Fruit fly (Drosophila melanogaster) whole organism, embryonic: ENCODE data around the gene COX7B.
A peak's percentile ranks its signal among the peaks of the same experiment; 100 is the strongest.

Source experiments
- Antp ChIP-seq: fragments of 200-800 bp; sonication (Bioruptor generic); optimal IDR thresholded peaks from 3 replicates; lab custom pipeline; 2016; ENCODE audit warnings: missing biosample characterization, missing genetic modification characterization
- Bteb2 ChIP-seq: fragments of 200-800 bp; sonication (Bioruptor generic); optimal IDR thresholded peaks from 2 replicates; lab custom pipeline; 2016; ENCODE audit warnings: missing biosample characterization, missing genetic modification characterization
- CG12071 ChIP-seq: fragments of 200-800 bp; sonication (Bioruptor generic); optimal IDR thresholded peaks from 3 replicates; lab custom pipeline; 2018; ENCODE audit warnings: missing biosample characterization, mild to moderate bottlenecking, missing genetic modification characterization
- CG1233 ChIP-seq: fragments of 200-800 bp; sonication (Bioruptor generic); optimal IDR thresholded peaks from 4 replicates; lab custom pipeline; 2018; ENCODE audit warnings: missing biosample characterization, mild to moderate bottlenecking, missing genetic modification characterization
- CG12659 ChIP-seq: fragments of 200-800 bp; sonication (Bioruptor generic); optimal IDR thresholded peaks from 3 replicates; lab custom pipeline; 2017; ENCODE audit warnings: mild to moderate bottlenecking, missing biosample characterization, missing genetic modification reagents, missing genetic modification characterization
- CG17328 ChIP-seq: fragments of 200-800 bp; sonication (Bioruptor generic); IDR thresholded peaks from 2 replicates; pipeline ENCODE4 v1.3.6; 2022; ENCODE audit warnings: missing biosample characterization, missing genetic modification characterization
- CG17361 ChIP-seq: fragments of 200-800 bp; sonication (Bioruptor generic); IDR thresholded peaks from 3 replicates; pipeline ENCODE4 v1.3.6; 2022; ENCODE audit warnings: missing biosample characterization, missing genetic modification characterization
- CG2678 ChIP-seq: fragments of 200-800 bp; sonication (Bioruptor generic); optimal IDR thresholded peaks from 3 replicates; lab custom pipeline; 2019; ENCODE audit warnings: missing biosample characterization, mild to moderate bottlenecking, missing genetic modification characterization, moderate library complexity
- CG33213 ChIP-seq: fragments of 200-800 bp; sonication (Bioruptor generic); optimal IDR thresholded peaks from 3 replicates; lab custom pipeline; 2016; ENCODE audit warnings: missing biosample characterization, missing genetic modification characterization
- CG33557 ChIP-seq: fragments of 200-800 bp; sonication (Bioruptor generic); optimal IDR thresholded peaks from 2 replicates; lab custom pipeline; 2019; ENCODE audit warnings: missing biosample characterization, mild to moderate bottlenecking, missing genetic modification characterization, moderate library complexity
- CG4854 ChIP-seq: fragments of 200-800 bp; sonication (Bioruptor generic); optimal IDR thresholded peaks from 2 replicates; lab custom pipeline; 2016; ENCODE audit warnings: missing biosample characterization, missing genetic modification characterization, inconsistent platforms
- CG7987 ChIP-seq: fragments of 200-800 bp; sonication (Bioruptor generic); optimal IDR thresholded peaks from 2 replicates; lab custom pipeline; 2018; ENCODE audit warnings: missing biosample characterization, mild to moderate bottlenecking, missing genetic modification characterization, moderate library complexity
- CG8359 ChIP-seq: fragments of 200-800 bp; sonication (Bioruptor generic); optimal IDR thresholded peaks from 2 replicates; lab custom pipeline; 2017; ENCODE audit warnings: missing biosample characterization, mild to moderate bottlenecking, missing genetic modification characterization, borderline replicate concordance
- CoRest ChIP-seq: fragments of 200-800 bp; sonication (Bioruptor generic); optimal IDR thresholded peaks from 3 replicates; lab custom pipeline; 2018; ENCODE audit warnings: missing biosample characterization, mild to moderate bottlenecking, missing genetic modification characterization, moderate library complexity
- Dbx ChIP-seq: fragments of 200-800 bp; sonication (Bioruptor generic); IDR thresholded peaks from 3 replicates; pipeline ENCODE4 v1.3.6; 2022; ENCODE audit warnings: missing biosample characterization, missing genetic modification characterization
- Doc2 ChIP-seq: fragments of 200-800 bp; sonication (Bioruptor generic); IDR thresholded peaks from 2 replicates; pipeline ENCODE4 v1.3.6; 2022; ENCODE audit warnings: missing biosample characterization, missing genetic modification characterization
- ERR ChIP-seq: fragments of 200-800 bp; sonication (Bioruptor generic); optimal IDR thresholded peaks from 2 replicates; lab custom pipeline; 2016; ENCODE audit warnings: missing biosample characterization, missing genetic modification characterization
- Ets65A ChIP-seq: fragments of 200-800 bp; sonication (Bioruptor generic); peaks from one replicate; lab custom pipeline; 2016; ENCODE audit warnings: missing biosample characterization, missing genetic modification characterization
- Gsc ChIP-seq: fragments of 200-800 bp; sonication (Bioruptor generic); IDR thresholded peaks from 2 replicates; pipeline ENCODE4 v1.3.6; 2022; ENCODE audit warnings: missing biosample characterization, missing genetic modification characterization
- Kr ChIP-seq: fragments of 200-800 bp; sonication (Bioruptor generic); optimal IDR thresholded peaks from 2 replicates; lab custom pipeline; 2017; ENCODE audit warnings: missing biosample characterization, mild to moderate bottlenecking, missing genetic modification characterization
- Stat92E ChIP-seq, 3 experiments: fragments of >200 bp in 2 of 3; fragments of 200-800 bp in 1 of 3; sonication (Bioruptor generic) in 1 of 3; optimal IDR thresholded peaks; 2 replicates each; lab custom pipeline; 2017 to 2019; ENCODE audit warnings: missing biosample characterization in 3 of 3, missing genetic modification characterization in 3 of 3, mild to moderate bottlenecking in 1 of 3, moderate library complexity in 1 of 3
- Usf ChIP-seq: fragments of 200-800 bp; sonication (Bioruptor generic); optimal IDR thresholded peaks from 2 replicates; lab custom pipeline; 2017; ENCODE audit warnings: missing genotype, missing biosample characterization, missing genetic modification characterization
- Vsx1 ChIP-seq: fragments of 200-800 bp; sonication (Bioruptor generic); optimal IDR thresholded peaks from 2 replicates; lab custom pipeline; 2017; ENCODE audit warnings: missing biosample characterization, mild to moderate bottlenecking, missing genetic modification characterization, missing genetic modification reagents
- Xrp1 ChIP-seq: fragments of 200-800 bp; sonication (Bioruptor generic); IDR thresholded peaks from 2 replicates; pipeline ENCODE4 v1.3.6; 2022; ENCODE audit warnings: missing biosample characterization, missing genetic modification characterization
- bbx ChIP-seq: fragments of 200-800 bp; sonication (Bioruptor generic); IDR thresholded peaks from 2 replicates; pipeline ENCODE4 v1.3.6; 2022; ENCODE audit warnings: missing biosample characterization, missing genetic modification characterization; ENCODE audit not compliant: partially characterized antibody
- bcd ChIP-seq: fragments of 200-800 bp; sonication (Bioruptor generic); optimal IDR thresholded peaks from 2 replicates; lab custom pipeline; 2017; ENCODE audit warnings: missing biosample characterization, mild to moderate bottlenecking, missing genetic modification characterization
- chinmo ChIP-seq: fragments of 200-800 bp; sonication (Bioruptor generic); IDR thresholded peaks from 4 replicates; pipeline ENCODE4 v1.3.6; 2022; ENCODE audit warnings: missing biosample characterization, missing genetic modification characterization; ENCODE audit not compliant: partially characterized antibody
- corto ChIP-seq: fragments of 200-800 bp; sonication (Bioruptor generic); optimal IDR thresholded peaks from 2 replicates; lab custom pipeline; 2016; ENCODE audit warnings: missing biosample characterization, mild to moderate bottlenecking, missing genetic modification characterization, moderate library complexity
- crc ChIP-seq: fragments of 200-800 bp; sonication (Bioruptor generic); optimal IDR thresholded peaks from 2 replicates; lab custom pipeline; 2016; ENCODE audit warnings: missing biosample characterization, missing genetic modification characterization
- crp ChIP-seq, 2 experiments: fragments of 200-800 bp; sonication (Bioruptor generic); optimal IDR thresholded peaks; 2 replicates in 1 of 2; 3 replicates in 1 of 2; lab custom pipeline; 2017; ENCODE audit warnings: missing biosample characterization in 2 of 2, missing genetic modification characterization in 2 of 2, mild to moderate bottlenecking in 1 of 2, moderate library complexity in 1 of 2
- dm ChIP-seq: fragments of 200-800 bp; sonication (Bioruptor generic); optimal IDR thresholded peaks from 3 replicates; lab custom pipeline; 2016; ENCODE audit warnings: missing biosample characterization, missing genetic modification characterization
- dysf ChIP-seq: fragments of 200-800 bp; sonication (Bioruptor generic); IDR thresholded peaks from 3 replicates; pipeline ENCODE4 v1.3.6; 2022; ENCODE audit warnings: missing biosample characterization, missing genetic modification characterization
- eve ChIP-seq, 2 experiments: fragments of >200 bp; optimal IDR thresholded peaks; 2 replicates each; lab custom pipeline; 2017; ENCODE audit warnings: missing biosample characterization in 2 of 2, missing genetic modification characterization in 2 of 2
- ind ChIP-seq: fragments of 200-800 bp; sonication (Bioruptor generic); optimal IDR thresholded peaks from 3 replicates; lab custom pipeline; 2016; ENCODE audit warnings: missing biosample characterization, missing genetic modification characterization
- kni ChIP-seq: fragments of 200-800 bp; sonication (Bioruptor generic); optimal IDR thresholded peaks from 3 replicates; lab custom pipeline; 2017; ENCODE audit warnings: mild to moderate bottlenecking, missing biosample characterization, missing genetic modification reagents, missing genetic modification characterization
- lab ChIP-seq: fragments of 200-800 bp; sonication (Bioruptor generic); optimal IDR thresholded peaks from 3 replicates; lab custom pipeline; 2017; ENCODE audit warnings: missing biosample characterization, missing genetic modification characterization, mild to moderate bottlenecking, moderate library complexity, missing genetic modification reagents
- mld ChIP-seq: fragments of 200-800 bp; sonication (Bioruptor generic); IDR thresholded peaks from 3 replicates; pipeline ENCODE4 v1.3.6; 2022; ENCODE audit warnings: missing biosample characterization, missing genetic modification characterization; ENCODE audit not compliant: partially characterized antibody
- peb ChIP-seq: fragments of 200-800 bp; sonication (Bioruptor generic); IDR thresholded peaks from 2 replicates; pipeline ENCODE4 v1.3.6; 2022; ENCODE audit warnings: missing biosample characterization, missing genetic modification characterization
- pfk ChIP-seq: fragments of 200-800 bp; sonication (Bioruptor generic); optimal IDR thresholded peaks from 2 replicates; lab custom pipeline; 2018; ENCODE audit warnings: missing biosample characterization, mild to moderate bottlenecking, missing genetic modification characterization, moderate library complexity
- phol ChIP-seq: fragments of 200-800 bp; sonication (Bioruptor generic); optimal IDR thresholded peaks from 3 replicates; lab custom pipeline; 2018; ENCODE audit warnings: missing biosample characterization, mild to moderate bottlenecking, missing genetic modification characterization, moderate library complexity
- pum ChIP-seq: fragments of 200-800 bp; sonication (Bioruptor generic); optimal IDR thresholded peaks from 2 replicates; lab custom pipeline; 2016; ENCODE audit warnings: missing biosample characterization, missing genetic modification characterization
- shn ChIP-seq: fragments of 200-800 bp; sonication (Bioruptor generic); optimal IDR thresholded peaks from 3 replicates; lab custom pipeline; 2016; ENCODE audit warnings: missing biosample characterization, missing genetic modification characterization
- sug ChIP-seq: fragments of 200-800 bp; optimal IDR thresholded peaks from 2 replicates; lab custom pipeline; 2019; ENCODE audit warnings: missing biosample characterization, mild to moderate bottlenecking, missing genetic modification characterization, moderate library complexity
- tin ChIP-seq: fragments of 200-800 bp; sonication (Bioruptor generic); optimal IDR thresholded peaks from 3 replicates; lab custom pipeline; 2016; ENCODE audit warnings: missing biosample characterization, missing genetic modification characterization
- tna ChIP-seq: fragments of 200-800 bp; sonication (Bioruptor generic); IDR thresholded peaks from 2 replicates; pipeline ENCODE4 v1.3.6; 2022; ENCODE audit warnings: missing biosample characterization, missing genetic modification characterization; ENCODE audit not compliant: partially characterized antibody
- twi ChIP-seq: fragments of 200-800 bp; optimal IDR thresholded peaks from 2 replicates; lab custom pipeline; 2019; ENCODE audit warnings: missing biosample characterization, mild to moderate bottlenecking, missing genetic modification characterization, moderate library complexity
- zen ChIP-seq: fragments of 200-800 bp; sonication (Bioruptor generic); optimal IDR thresholded peaks from 3 replicates; lab custom pipeline; 2018; ENCODE audit warnings: missing biosample characterization, mild to moderate bottlenecking, missing genetic modification characterization, moderate library complexity
- zf30C ChIP-seq: fragments of 200-800 bp; sonication (Bioruptor generic); optimal IDR thresholded peaks from 3 replicates; lab custom pipeline; 2018; ENCODE audit warnings: missing biosample characterization, mild to moderate bottlenecking, missing genetic modification characterization

COX7B gene

DNA sequence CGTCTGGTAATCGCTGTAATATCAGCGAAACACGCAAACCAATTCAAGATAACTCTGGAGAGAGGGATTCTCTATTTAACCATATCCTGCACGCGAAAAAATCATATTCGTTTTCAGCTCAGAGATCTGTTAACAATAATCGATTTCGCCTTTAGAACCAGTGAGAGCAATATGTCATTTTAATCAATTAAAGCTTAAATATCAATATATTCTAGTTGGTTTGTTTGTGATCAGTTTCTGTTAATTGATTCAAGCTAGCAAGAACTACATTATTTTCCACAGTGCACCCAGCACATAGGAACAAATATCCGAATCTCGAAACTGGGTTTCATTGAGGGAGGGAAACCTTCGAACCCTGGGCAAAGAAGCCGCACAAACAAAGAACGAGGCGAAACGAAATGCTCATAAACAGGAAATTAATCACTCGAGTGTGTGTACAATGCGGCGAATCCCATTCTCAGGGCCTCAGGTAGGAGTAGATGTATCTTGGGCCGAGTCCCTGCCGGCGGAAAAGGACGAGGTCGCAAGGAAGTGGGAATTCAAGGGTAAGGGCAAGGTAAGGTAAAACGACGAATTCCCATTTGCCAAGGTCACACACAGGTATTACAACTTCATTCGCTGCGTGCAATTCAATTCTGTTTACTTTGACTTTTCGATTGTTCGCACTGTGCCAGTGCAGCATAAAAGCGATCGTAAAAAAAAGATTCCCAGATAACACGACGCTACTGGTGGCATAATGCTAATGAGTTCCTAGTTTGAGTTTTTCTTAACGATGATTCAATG is 9.1 kb upstream of the COX7B start (continued):
- TF ChIP-seq zf30C (GFP tag; lab: Kevin White, UChicago) (peak; percentile 96), CG4854 (GFP tag; lab: Kevin White, UChicago) (peak; percentile 12), CG33213 (GFP tag; lab: Kevin White, UChicago) (peak; percentile 14), CG17361 (peak; percentile 57; the same call in 1 of the 3 replicates), tna (GFP tag; lab: Robert Waterston, UW) (no peak), chinmo (GFP tag; lab: Robert Waterston, UW) (no peak), lab (GFP tag; lab: Kevin White, UChicago) (no peak), pum (GFP tag; lab: Kevin White, UChicago) (peak; percentile 42), kni (GFP tag; lab: Kevin White, UChicago) (peak; percentile 64), Dbx (GFP tag; lab: Robert Waterston, UW) (0 out of 3 replicates have a peak, but pooled peaks have one; percentile 10), Xrp1 (peak; percentile 76), zen (tag; lab: Kevin White, UChicago) (peak; percentile 96), CG12071 (GFP tag; lab: Kevin White, UChicago) (no peak), CG7987 (GFP tag; lab: Kevin White, UChicago) (no peak), crc (GFP tag; lab: Kevin White, UChicago) (peak; percentile 39), sug (tag; lab: Kevin White, UChicago) (no peak), peb (GFP tag; lab: Robert Waterston, UW) (no peak), bcd (GFP tag; lab: Kevin White, UChicago) (no peak), CG17328 (GFP tag; lab: Robert Waterston, UW) (peak; percentile 62; the same call in 1 of the 2 replicates), corto (GFP tag; lab: Kevin White, UChicago) (no peak), bbx (GFP tag; lab: Robert Waterston, UW) (no peak), CG2678 (tag; lab: Kevin White, UChicago) (peak; percentile 34), CG1233 (no peak), Stat92E (GFP tag; optimal IDR thresholded peaks at IDR 0.05; lab: Kevin White, UChicago) (no peak), Gsc (GFP tag; lab: Robert Waterston, UW) (no peak), pfk (no peak), phol (tag; lab: Kevin White, UChicago) (peak; percentile 66), Usf (GFP tag; lab: Kevin White, UChicago) (peak; percentile 45), Bteb2 (GFP tag; lab: Kevin White, UChicago) (no peak), CG12659 (GFP tag; lab: Kevin White, UChicago) (no peak), Antp (GFP tag; lab: Kevin White, UChicago) (no peak), shn (GFP tag; lab: Kevin White, UChicago) (peak; percentile 3), ERR (GFP tag; lab: Kevin White, UChicago) (no peak), ind (GFP tag; lab: Kevin White, UChicago) (peak; percentile 13), Kr (GFP tag; lab: Kevin White, UChicago) (peak; percentile 50), dysf (GFP tag; lab: Robert Waterston, UW) (0 out of 3 replicates have a peak, but pooled peaks have one; percentile 17), Doc2 (GFP tag; lab: Robert Waterston, UW) (no peak), tin (GFP tag; lab: Kevin White, UChicago) (peak; percentile 31), mld (GFP tag; lab: Robert Waterston, UW) (no peak), dm (GFP tag; lab: Kevin White, UChicago) (peak; percentile 63), Ets65A (peak; percentile 92), crp (GFP tag; optimal IDR thresholded peaks at IDR 0.05; lab: Kevin White, UChicago) (no peak), CoRest (tag; lab: Kevin White, UChicago) (peak; percentile 47), CG33557 (GFP tag; lab: Kevin White, UChicago) (peak; percentile 44), twi (tag; lab: Kevin White, UChicago) (peak; percentile 49), CG8359 (GFP tag; lab: Kevin White, UChicago) (peak; percentile 2), Vsx1 (GFP tag; lab: Kevin White, UChicago) (no peak), eve (GFP tag; optimal IDR thresholded peaks at IDR 0.05; lab: Kevin White, UChicago) (peak in 1 of 2 experiments; percentile 83)
